Fruit fly (Drosophila melanogaster) whole organism, embryonic: ENCODE results near the gene ago.

Experiments used
- Antp ChIP-seq: fragments of 200-800 bp; sonication (Bioruptor generic); optimal IDR thresholded peaks from 3 replicates; lab custom pipeline; 2016; ENCODE audit warnings: missing biosample characterization, missing genetic modification characterization
- Blimp-1 ChIP-seq: fragments of 200-800 bp; sonication (Bioruptor generic); optimal IDR thresholded peaks from 3 replicates; lab custom pipeline; 2018; ENCODE audit warnings: missing biosample characterization, missing genetic modification characterization, mild to moderate bottlenecking, moderate library complexity, missing genetic modification reagents
- C15 ChIP-seq: fragments of 200-800 bp; sonication (Bioruptor generic); IDR thresholded peaks from 3 replicates; pipeline ENCODE4 v1.3.6; 2022; ENCODE audit warnings: missing biosample characterization, missing genetic modification characterization
- CG10462 ChIP-seq: fragments of 200-800 bp; sonication (Bioruptor generic); optimal IDR thresholded peaks from 2 replicates; lab custom pipeline; 2016; ENCODE audit warnings: missing biosample characterization, missing genetic modification characterization
- CG11247 ChIP-seq: fragments of 200-800 bp; sonication (Bioruptor generic); IDR thresholded peaks from 2 replicates; pipeline ENCODE4 v1.3.6; 2022; ENCODE audit warnings: missing biosample characterization, missing genetic modification characterization
- CG17385 ChIP-seq: fragments of 200-800 bp; sonication (Bioruptor generic); optimal IDR thresholded peaks from 3 replicates; lab custom pipeline; 2018; ENCODE audit warnings: missing biosample characterization, mild to moderate bottlenecking, missing genetic modification characterization
- CG3281 ChIP-seq: fragments of 200-800 bp; sonication (Bioruptor generic); optimal IDR thresholded peaks from 3 replicates; lab custom pipeline; 2017; ENCODE audit warnings: missing biosample characterization, mild to moderate bottlenecking, missing genetic modification characterization
- CG3726 ChIP-seq: fragments of 200-800 bp; sonication (Bioruptor generic); IDR thresholded peaks from 3 replicates; pipeline ENCODE4, ENCODE4 v1.3.6; 2022; ENCODE audit warnings: missing biosample characterization, missing genetic modification characterization
- CG4730 ChIP-seq: fragments of 200-800 bp; sonication (Bioruptor generic); IDR thresholded peaks from 2 replicates; pipeline ENCODE4 v1.3.6; 2022; ENCODE audit warnings: missing biosample characterization, missing genetic modification characterization
- CG7839 ChIP-seq: fragments of 200-800 bp; sonication (Bioruptor generic); optimal IDR thresholded peaks from 3 replicates; lab custom pipeline; 2018; ENCODE audit warnings: missing biosample characterization, mild to moderate bottlenecking, missing genetic modification characterization, moderate library complexity
- CG7928 ChIP-seq: fragments of 200-800 bp; sonication (Bioruptor generic); optimal IDR thresholded peaks from 2 replicates; lab custom pipeline; 2017; ENCODE audit warnings: missing biosample characterization, mild to moderate bottlenecking, missing genetic modification characterization
- CG8944 ChIP-seq: fragments of 200-800 bp; sonication (Bioruptor generic); optimal IDR thresholded peaks from 3 replicates; lab custom pipeline; 2016; ENCODE audit warnings: missing biosample characterization, missing genetic modification characterization
- CG9817 ChIP-seq: fragments of 200-800 bp; sonication (Bioruptor generic); optimal IDR thresholded peaks from 2 replicates; lab custom pipeline; 2018; ENCODE audit warnings: missing biosample characterization, mild to moderate bottlenecking, missing genetic modification characterization, moderate library complexity
- Camta ChIP-seq: fragments of 200-800 bp; sonication (Bioruptor generic); optimal IDR thresholded peaks from 2 replicates; lab custom pipeline; 2016; ENCODE audit warnings: missing biosample characterization, missing genetic modification characterization
- D19B ChIP-seq: fragments of 200-800 bp; sonication (Bioruptor generic); optimal IDR thresholded peaks from 2 replicates; lab custom pipeline; 2017; ENCODE audit warnings: missing biosample characterization, mild to moderate bottlenecking, missing genetic modification characterization
- Dip2 ChIP-seq: fragments of 200-800 bp; sonication (Bioruptor generic); IDR thresholded peaks from 2 replicates; pipeline ENCODE4 v1.3.6; 2022; ENCODE audit warnings: missing biosample characterization, missing genetic modification characterization
- Dip3 ChIP-seq: fragments of 200-800 bp; sonication (Bioruptor generic); optimal IDR thresholded peaks from 3 replicates; lab custom pipeline; 2016; ENCODE audit warnings: missing biosample characterization, missing genetic modification characterization
- Gug ChIP-seq: fragments of 200-800 bp; sonication (Bioruptor generic); IDR thresholded peaks from 4 replicates; pipeline ENCODE4 v1.3.6; 2022; ENCODE audit warnings: missing biosample characterization, missing genetic modification characterization
- HmgZ ChIP-seq: fragments of 200-800 bp; sonication (Bioruptor generic); optimal IDR thresholded peaks from 2 replicates; lab custom pipeline; 2018; ENCODE audit warnings: missing biosample characterization, mild to moderate bottlenecking, missing genetic modification characterization
- Hmr ChIP-seq: fragments of 200-800 bp; sonication (Bioruptor generic); optimal IDR thresholded peaks from 3 replicates; lab custom pipeline; 2017; ENCODE audit warnings: mild to moderate bottlenecking, missing biosample characterization, missing genetic modification reagents, missing genetic modification characterization
- MTF-1 ChIP-seq: fragments of 200-800 bp; sonication (Bioruptor generic); optimal IDR thresholded peaks from 2 replicates; lab custom pipeline; 2018; ENCODE audit warnings: missing biosample characterization, mild to moderate bottlenecking, missing genetic modification characterization, borderline replicate concordance
- Pdp1 ChIP-seq, 2 experiments: fragments of 200-800 bp; sonication (Bioruptor generic); optimal IDR thresholded peaks; 3 replicates each; lab custom pipeline; 2016; ENCODE audit warnings: missing biosample characterization in 2 of 2, missing genetic modification characterization in 2 of 2, mild to moderate bottlenecking in 1 of 2, moderate library complexity in 1 of 2
- Ptx1 ChIP-seq: fragments of 200-800 bp; sonication (Bioruptor generic); IDR thresholded peaks from 2 replicates; pipeline ENCODE4 v1.3.6; 2022; ENCODE audit warnings: missing biosample characterization, missing genetic modification characterization
- al ChIP-seq: fragments of 200-800 bp; sonication (Bioruptor generic); IDR thresholded peaks from 2 replicates; pipeline ENCODE4 v1.3.6; 2022; ENCODE audit warnings: missing biosample characterization, missing genetic modification characterization
- amos ChIP-seq: fragments of 200-800 bp; sonication (Bioruptor generic); IDR thresholded peaks from 2 replicates; pipeline ENCODE4 v1.3.6; 2022; ENCODE audit warnings: missing biosample characterization, missing genetic modification characterization; ENCODE audit not compliant: partially characterized antibody
- ase ChIP-seq: fragments of 200-800 bp; sonication (Bioruptor generic); IDR thresholded peaks from 3 replicates; pipeline ENCODE4 v1.3.6; 2022; ENCODE audit warnings: missing biosample characterization, missing genetic modification characterization
- bigmax ChIP-seq: fragments of 200-800 bp; sonication (Bioruptor generic); optimal IDR thresholded peaks from 2 replicates; lab custom pipeline; 2018; ENCODE audit warnings: missing biosample characterization, mild to moderate bottlenecking, missing genetic modification characterization
- cato ChIP-seq: fragments of 200-800 bp; sonication (Bioruptor generic); optimal IDR thresholded peaks from 2 replicates; lab custom pipeline; 2016; ENCODE audit warnings: missing biosample characterization, missing genetic modification characterization, borderline replicate concordance
- danr ChIP-seq: fragments of 200-800 bp; sonication (Bioruptor generic); IDR thresholded peaks from 2 replicates; pipeline ENCODE4 v1.3.6; 2022; ENCODE audit warnings: missing biosample characterization, missing genetic modification characterization
- ftz-f1 ChIP-seq: fragments of 200-800 bp; sonication (Bioruptor generic); optimal IDR thresholded peaks from 2 replicates; lab custom pipeline; 2016; ENCODE audit warnings: missing biosample characterization, missing genetic modification characterization
- fu2 ChIP-seq: fragments of 200-800 bp; sonication (Bioruptor generic); optimal IDR thresholded peaks from 2 replicates; lab custom pipeline; 2016; ENCODE audit warnings: missing biosample characterization, missing genetic modification characterization
- gro ChIP-seq: fragments of 200-800 bp; sonication (Bioruptor generic); optimal IDR thresholded peaks from 2 replicates; lab custom pipeline; 2016; ENCODE audit warnings: missing biosample characterization, missing genetic modification characterization
- hth ChIP-seq: fragments of >200 bp; optimal IDR thresholded peaks from 2 replicates; lab custom pipeline; 2017; ENCODE audit warnings: inconsistent platforms
- ind ChIP-seq: fragments of 200-800 bp; sonication (Bioruptor generic); optimal IDR thresholded peaks from 3 replicates; lab custom pipeline; 2016; ENCODE audit warnings: missing biosample characterization, missing genetic modification characterization
- insv ChIP-seq, 2 experiments: fragments of 200-800 bp; sonication (Bioruptor generic); optimal IDR thresholded peaks; 3 replicates each; lab custom pipeline; 2016 to 2018; ENCODE audit warnings: missing biosample characterization in 2 of 2, missing genetic modification characterization in 2 of 2
- lilli ChIP-seq: fragments of 200-800 bp; sonication (Bioruptor generic); optimal IDR thresholded peaks from 3 replicates; lab custom pipeline; 2016; ENCODE audit warnings: missing biosample characterization, missing genetic modification characterization
- nerfin-1 ChIP-seq: fragments of 200-800 bp; sonication (Bioruptor generic); optimal IDR thresholded peaks from 3 replicates; lab custom pipeline; 2019; ENCODE audit warnings: missing biosample characterization, mild to moderate bottlenecking, missing genetic modification characterization, moderate library complexity
- p53 ChIP-seq: fragments of 200-800 bp; sonication (Bioruptor generic); optimal IDR thresholded peaks from 2 replicates; lab custom pipeline; 2016; ENCODE audit warnings: missing biosample characterization, missing genetic modification characterization
- pan ChIP-seq, 4 experiments: fragments of >200 bp in 3 of 4; fragments of 200-800 bp in 1 of 4; sonication (Bioruptor generic) in 1 of 4; optimal IDR thresholded peaks in 3 of 4; IDR thresholded peaks in 1 of 4; 2 replicates each; pipeline versions ENCODE4 v1.3.6 to Lab custom; 2017 to 2022; ENCODE audit warnings: missing biosample characterization in 2 of 4, missing genetic modification characterization in 2 of 4, mixed read lengths in 1 of 4
- pfk ChIP-seq: fragments of 200-800 bp; sonication (Bioruptor generic); optimal IDR thresholded peaks from 2 replicates; lab custom pipeline; 2018; ENCODE audit warnings: missing biosample characterization, mild to moderate bottlenecking, missing genetic modification characterization, moderate library complexity
- row ChIP-seq: fragments of 200-800 bp; sonication (Bioruptor generic); IDR thresholded peaks from 3 replicates; pipeline ENCODE4 v1.3.6; 2022; ENCODE audit warnings: missing biosample characterization, missing genetic modification characterization
- sd ChIP-seq: fragments of 200-800 bp; sonication (Bioruptor generic); optimal IDR thresholded peaks from 3 replicates; lab custom pipeline; 2018; ENCODE audit warnings: missing biosample characterization, mild to moderate bottlenecking, missing genetic modification characterization, moderate library complexity
- shn ChIP-seq: fragments of 200-800 bp; sonication (Bioruptor generic); optimal IDR thresholded peaks from 3 replicates; lab custom pipeline; 2016; ENCODE audit warnings: missing biosample characterization, missing genetic modification characterization
- sisA ChIP-seq: fragments of 200-800 bp; sonication (Bioruptor generic); IDR thresholded peaks from 2 replicates; pipeline ENCODE4 v1.3.6; 2022; ENCODE audit warnings: missing biosample characterization, missing genetic modification characterization
- sqz ChIP-seq: fragments of 200-800 bp; sonication (Bioruptor generic); optimal IDR thresholded peaks from 3 replicates; lab custom pipeline; 2018; ENCODE audit warnings: missing biosample characterization, mild to moderate bottlenecking, missing genetic modification characterization
- tap ChIP-seq: fragments of 200-800 bp; optimal IDR thresholded peaks from 3 replicates; lab custom pipeline; 2019; ENCODE audit warnings: missing biosample characterization, mild to moderate bottlenecking, missing genetic modification characterization, moderate library complexity
- tgo ChIP-seq: fragments of 200-800 bp; sonication (Bioruptor generic); IDR thresholded peaks from 3 replicates; pipeline ENCODE4 v1.3.6; 2022; ENCODE audit warnings: missing biosample characterization, missing genetic modification characterization
- toy ChIP-seq: fragments of 200-800 bp; sonication (Bioruptor generic); IDR thresholded peaks from 2 replicates; pipeline ENCODE4 v1.3.6; 2022; ENCODE audit warnings: missing biosample characterization, missing genetic modification characterization
- trh ChIP-seq: fragments of 200-800 bp; sonication (Bioruptor generic); optimal IDR thresholded peaks from 2 replicates; lab custom pipeline; 2016; ENCODE audit warnings: missing biosample characterization, missing genetic modification characterization
- tup ChIP-seq: fragments of 200-800 bp; sonication (Bioruptor generic); optimal IDR thresholded peaks from 2 replicates; lab custom pipeline; 2016; ENCODE audit warnings: missing biosample characterization, mild to moderate bottlenecking, missing genetic modification characterization, moderate library complexity
- z ChIP-seq: fragments of 200-800 bp; sonication (Bioruptor generic); IDR thresholded peaks from 3 replicates; pipeline ENCODE4 v1.3.6; 2022; ENCODE audit warnings: missing biosample characterization, missing genetic modification characterization

Gene ago

dm6 chr3L:4232724-4233367 lies 21.3 kb downstream of the ago start (continued):
- TF ChIP-seq fu2 (GFP tag; lab: Kevin White, UChicago) (no peak), p53 (GFP tag; lab: Kevin White, UChicago) (no peak), shn (GFP tag; lab: Kevin White, UChicago) (peak; percentile 8), Antp (GFP tag; lab: Kevin White, UChicago) (no peak), Gug (GFP tag; lab: Robert Waterston, UW) (no peak), D19B (GFP tag; lab: Kevin White, UChicago) (peak; percentile 12), trh (no peak), sisA (GFP tag; lab: Robert Waterston, UW) (no peak), amos (GFP tag; lab: Robert Waterston, UW) (no peak), Dip3 (no peak), z (GFP tag; lab: Robert Waterston, UW) (no peak), nerfin-1 (no peak), cato (GFP tag; lab: Kevin White, UChicago) (no peak), sqz (no peak), Dip2 (no peak), gro (peak; percentile 22), CG7928 (GFP tag; lab: Kevin White, UChicago) (no peak), toy (GFP tag; lab: Robert Waterston, UW) (no peak), CG9817 (peak; percentile 12), Camta (GFP tag; lab: Kevin White, UChicago) (no peak), insv (GFP tag; optimal IDR thresholded peaks at IDR 0.05; lab: Kevin White, UChicago) (no peak), Ptx1 (GFP tag; lab: Robert Waterston, UW) (no peak), CG11247 (GFP tag; lab: Robert Waterston, UW) (no peak), Hmr (GFP tag; lab: Kevin White, UChicago) (no peak), Blimp-1 (peak; percentile 1), bigmax (GFP tag; lab: Kevin White, UChicago) (no peak), C15 (GFP tag; lab: Robert Waterston, UW) (no peak), lilli (peak; percentile 37), al (no peak), CG10462 (GFP tag; lab: Kevin White, UChicago) (no peak), hth (no peak), CG7839 (tag; lab: Kevin White, UChicago) (peak; percentile 48), sd (tag; lab: Kevin White, UChicago) (no peak), ftz-f1 (GFP tag; lab: Kevin White, UChicago) (no peak), CG3726 (no peak), danr (GFP tag; lab: Robert Waterston, UW) (no peak), ase (GFP tag; lab: Robert Waterston, UW) (no peak), CG8944 (GFP tag; lab: Kevin White, UChicago) (no peak), tgo (GFP tag; lab: Robert Waterston, UW) (no peak), pfk (GFP tag; lab: Kevin White, UChicago) (no peak), row (GFP tag; lab: Robert Waterston, UW) (peak; percentile 55), CG4730 (GFP tag; lab: Robert Waterston, UW) (no peak), tap (tag; lab: Kevin White, UChicago) (no peak), CG3281 (GFP tag; lab: Kevin White, UChicago) (peak; percentile 48), HmgZ (no peak), MTF-1 (GFP tag; lab: Kevin White, UChicago) (no peak), ind (GFP tag; lab: Kevin White, UChicago) (no peak), CG17385 (GFP tag; lab: Kevin White, UChicago) (no peak), pan (optimal IDR thresholded peaks at IDR 0.05; lab: Kevin White, UChicago) (no peak), pan (GFP tag; optimal IDR thresholded peaks at IDR 0.05 in 1 of 2, IDR thresholded peaks at IDR 0.05 in 1 of 2) (no peak), tup (no peak), Pdp1 (GFP tag; optimal IDR thresholded peaks at IDR 0.05; lab: Kevin White, UChicago) (no peak)
